Worm (Caenorhabditis elegans): ENCODE data around the gene K10H10.6.

K10H10.6 gene

ce11 chrII:14528233-14528802, 25.2 kb downstream of the K10H10.6 start, which contains the start of the genes F57C2.5 and spat-1:
Gene F57C2.5 (minus strand): TSS chrII:14528239.
Gene spat-1 (plus strand): TSS chrII:14528752.
- peak; percentile 96 for TF ChIP-seq ahr-1 (tag; optimal IDR thresholded peaks at IDR 0.05)
- TF ChIP-seq ceh-14 (tag; optimal IDR thresholded peaks at IDR 0.05), result peak; percentile 97
- TF ChIP-seq fkh-6 (tag; optimal IDR thresholded peaks at IDR 0.05), result peak; percentile 73
- peak; percentile 6 for TF ChIP-seq madf-2 (tag; optimal IDR thresholded peaks at IDR 0.05)
- no peak for TF ChIP-seq unc-3 (GFP tag; conservative IDR thresholded peaks at IDR 0.05)
- TF ChIP-seq unc-3 (tag; optimal IDR thresholded peaks at IDR 0.05), result peak; percentile 74
- peak; percentile 6 for TF ChIP-seq hlh-6 (tag; optimal IDR thresholded peaks at IDR 0.05)
- peak; percentile 91 for TF ChIP-seq pqm-1 (tag; optimal IDR thresholded peaks at IDR 0.05)
- TF ChIP-seq zip-5 (tag; optimal IDR thresholded peaks at IDR 0.05), result peak; percentile 96
- peak; percentile 94 for TF ChIP-seq C08G9.2 (tag; optimal IDR thresholded peaks at IDR 0.05)
- peak; percentile 80 for TF ChIP-seq ceh-34 (tag; optimal IDR thresholded peaks at IDR 0.05)
- no peak for TF ChIP-seq hlh-13 (GFP tag; optimal IDR thresholded peaks at IDR 0.05)
- TF ChIP-seq unc-86 (tag; optimal IDR thresholded peaks at IDR 0.05), result peak; percentile 81
- no peak for TF ChIP-seq ceh-9 (tag; optimal IDR thresholded peaks at IDR 0.05)
- TF ChIP-seq elt-2 (tag; optimal IDR thresholded peaks at IDR 0.05), result peak; percentile 90
- TF ChIP-seq unc-55 (GFP tag; optimal IDR thresholded peaks at IDR 0.05), result no peak
- TF ChIP-seq elt-4 (tag; optimal IDR thresholded peaks at IDR 0.05), result no peak
- no peak for TF ChIP-seq pat-9 (tag; optimal IDR thresholded peaks at IDR 0.05)
- peak; percentile 56 for TF ChIP-seq dmd-4 (tag; optimal IDR thresholded peaks at IDR 0.05; ENCODE audit: borderline replicate concordance)
- peak; percentile 94 for TF ChIP-seq fax-1 (tag; optimal IDR thresholded peaks at IDR 0.05)
- no peak for TF ChIP-seq ceh-6 (GFP tag; optimal IDR thresholded peaks at IDR 0.05)
- TF ChIP-seq ama-1 (optimal IDR thresholded peaks at IDR 0.05), result no peak
- peak; percentile 70 for TF ChIP-seq ceh-18 (tag; optimal IDR thresholded peaks at IDR 0.05)
- TF ChIP-seq npax-4 (tag; optimal IDR thresholded peaks at IDR 0.05), result peak; percentile 19
- TF ChIP-seq hlh-8 (tag; optimal IDR thresholded peaks at IDR 0.05), result peak; percentile 96
- TF ChIP-seq hlh-15 (tag; optimal IDR thresholded peaks at IDR 0.05), result peak; percentile 79
- TF ChIP-seq pax-1 (tag; optimal IDR thresholded peaks at IDR 0.05), result no peak
- peak; percentile 80 for TF ChIP-seq ztf-16 (tag; optimal IDR thresholded peaks at IDR 0.05)
- TF ChIP-seq ceh-19 (GFP tag; optimal IDR thresholded peaks at IDR 0.05), result peak; percentile 64
- TF ChIP-seq che-1 (tag; optimal IDR thresholded peaks at IDR 0.05), result peak; percentile 51
- peak; percentile 92 for TF ChIP-seq rnt-1 (tag; optimal IDR thresholded peaks at IDR 0.05)
- no peak for TF ChIP-seq T23F11.4 (GFP tag; optimal IDR thresholded peaks at IDR 0.05)
- TF ChIP-seq eyg-1 (tag; optimal IDR thresholded peaks at IDR 0.05), result peak; percentile 8
- TF ChIP-seq pha-2 (tag; optimal IDR thresholded peaks at IDR 0.05), result peak; percentile 61
- TF ChIP-seq K09A11.1 (tag; optimal IDR thresholded peaks at IDR 0.05; ENCODE audit: insufficient read depth), result no peak
- peak; percentile 73 for TF ChIP-seq mec-3 (tag; optimal IDR thresholded peaks at IDR 0.05; ENCODE audit: borderline replicate concordance)
- peak; percentile 49 for TF ChIP-seq ttx-3 (tag; optimal IDR thresholded peaks at IDR 0.05)
- peak; percentile 97 for TF ChIP-seq ets-4 (tag; optimal IDR thresholded peaks at IDR 0.05)
- TF ChIP-seq nhr-232 (tag; optimal IDR thresholded peaks at IDR 0.05), result no peak
- no peak for TF ChIP-seq ceh-30 (tag; optimal IDR thresholded peaks at IDR 0.05)
- peak; percentile 94 for TF ChIP-seq tbx-7 (tag; optimal IDR thresholded peaks at IDR 0.05)
- TF ChIP-seq sdc-2 (tag; optimal IDR thresholded peaks at IDR 0.05), result peak; percentile 21
- TF ChIP-seq nfya-1 (tag; optimal IDR thresholded peaks at IDR 0.05), result peak; percentile 68
- TF ChIP-seq gmeb-2 (tag; optimal IDR thresholded peaks at IDR 0.05), result no peak
- peak; percentile 86 for TF ChIP-seq unc-42 (tag; optimal IDR thresholded peaks at IDR 0.05)
- TF ChIP-seq ref-2 (tag; optimal IDR thresholded peaks at IDR 0.05), result peak; percentile 96
- TF ChIP-seq pag-3 (tag; optimal IDR thresholded peaks at IDR 0.05; ENCODE audit: borderline replicate concordance), result peak; percentile 79
- peak; percentile 58 for TF ChIP-seq syd-9 (tag; optimal IDR thresholded peaks at IDR 0.05)
- peak; percentile 99 for TF ChIP-seq ceh-31 (tag; optimal IDR thresholded peaks at IDR 0.05)
- peak; percentile 96 for TF ChIP-seq ceh-2 (tag; optimal IDR thresholded peaks at IDR 0.05)
- peak; percentile 93 for TF ChIP-seq lim-6 (tag; optimal IDR thresholded peaks at IDR 0.05)
- peak; percentile 53 for TF ChIP-seq ceh-24 (tag; optimal IDR thresholded peaks at IDR 0.05)
- TF ChIP-seq F13H6.1 (tag; optimal IDR thresholded peaks at IDR 0.05), result peak; percentile 92
- no peak for TF ChIP-seq ceh-22 (tag; optimal IDR thresholded peaks at IDR 0.05)

All from whole organism, late embryonic.